Worm (Caenorhabditis elegans): Measurements from ENCODE around the gene cct-3.

ce11 chrII:2230368-2230767 lies 3.0 kb upstream of the cct-3 start:
- TF ChIP-seq snpc-4 (tag; optimal IDR thresholded peaks at IDR 0.05): no peak
- no peak for TF ChIP-seq jun-1 (tag; optimal IDR thresholded peaks at IDR 0.05)
- TF ChIP-seq ceh-82 (tag; optimal IDR thresholded peaks at IDR 0.05): no peak
- TF ChIP-seq lin-15B (tag; optimal IDR thresholded peaks at IDR 0.05): no peak
- no peak for TF ChIP-seq nhr-237 (tag; optimal IDR thresholded peaks at IDR 0.05)
- no peak for TF ChIP-seq ZK546.5 (tag; optimal IDR thresholded peaks at IDR 0.05)
- TF ChIP-seq egl-27 (tag; optimal IDR thresholded peaks at IDR 0.05): no peak
- TF ChIP-seq pha-4 (tag; optimal IDR thresholded peaks at IDR 0.05): no peak
- TF ChIP-seq ztf-11 (tag; optimal IDR thresholded peaks at IDR 0.05): no peak
- TF ChIP-seq nfya-1 (tag; optimal IDR thresholded peaks at IDR 0.05; ENCODE audit: insufficient read depth): no peak
- no peak for TF ChIP-seq nhr-77 (tag; optimal IDR thresholded peaks at IDR 0.05)

All from whole organism, L3 larva.